Worm (Caenorhabditis elegans): ENCODE measurements around the gene C39E9.7.

The C39E9.7 gene

ce11 chrIV:13025853-13026343 lies 50.6 kb downstream of the C39E9.7 start (continued):
- no peak for TF ChIP-seq odd-2 (tag; optimal IDR thresholded peaks at IDR 0.05)
- no peak for TF ChIP-seq nhr-232 (tag; optimal IDR thresholded peaks at IDR 0.05)
- no peak for TF ChIP-seq unc-55 (GFP tag; optimal IDR thresholded peaks at IDR 0.05)
- peak; percentile 33 for TF ChIP-seq ceh-19 (GFP tag; optimal IDR thresholded peaks at IDR 0.05)
- no peak for TF ChIP-seq ceh-24 (tag; optimal IDR thresholded peaks at IDR 0.05)
- peak; percentile 36 for TF ChIP-seq ceh-31 (tag; optimal IDR thresholded peaks at IDR 0.05)

ce11 chrIV:13022892-13023291 lies 53.6 kb downstream of the C39E9.7 start:
- no peak for TF ChIP-seq gmeb-2 (tag; optimal IDR thresholded peaks at IDR 0.05)
- no peak for TF ChIP-seq tbx-7 (tag; optimal IDR thresholded peaks at IDR 0.05)
- TF ChIP-seq fax-1 (tag; optimal IDR thresholded peaks at IDR 0.05): peak; percentile 57
- TF ChIP-seq hlh-6 (tag; optimal IDR thresholded peaks at IDR 0.05): peak; percentile 54
- TF ChIP-seq pqm-1 (tag; optimal IDR thresholded peaks at IDR 0.05): no peak
- peak; percentile 36 for TF ChIP-seq C08G9.2 (tag; optimal IDR thresholded peaks at IDR 0.05)
- peak; percentile 55 for TF ChIP-seq elt-4 (tag; optimal IDR thresholded peaks at IDR 0.05)
- peak; percentile 21 for TF ChIP-seq tbx-2 (tag; optimal IDR thresholded peaks at IDR 0.05)

Data from whole organism, late embryonic.